Worm (Caenorhabditis elegans): ENCODE data around the gene F54C4.4.
A peak's percentile ranks its signal among the peaks of the same experiment; 100 is the strongest.

Gene F54C4.4

ce11 chrIII:89155-89554 is 2.0 kb upstream of the F54C4.4 start (continued):
- TF ChIP-seq ceh-88 (GFP tag; IDR thresholded peaks at IDR 0.05) = no peak
- TF ChIP-seq ztf-4 (tag; optimal IDR thresholded peaks at IDR 0.05) = no peak
- TF ChIP-seq hpl-2 (GFP tag; optimal IDR thresholded peaks at IDR 0.05) = no peak
- TF ChIP-seq nhr-28 (tag; optimal IDR thresholded peaks at IDR 0.05) = no peak
- TF ChIP-seq zag-1 (tag; optimal IDR thresholded peaks at IDR 0.05) = no peak
- TF ChIP-seq sup-37 (GFP tag; optimal IDR thresholded peaks at IDR 0.05) = no peak
- TF ChIP-seq lsy-2 (tag; optimal IDR thresholded peaks at IDR 0.05) = peak; percentile 31 to 50
- peak; percentile 15 to 56 for TF ChIP-seq lin-35 (GFP tag; optimal IDR thresholded peaks at IDR 0.05)
- no peak for TF ChIP-seq alr-1 (tag; optimal IDR thresholded peaks at IDR 0.05; ENCODE audit: borderline replicate concordance)
- no peak for TF ChIP-seq aha-1 (tag; optimal IDR thresholded peaks at IDR 0.05)
- TF ChIP-seq nhr-76 (tag; optimal IDR thresholded peaks at IDR 0.05) = no peak
- peak; percentile 42 for TF ChIP-seq lin-13 (GFP tag; optimal IDR thresholded peaks at IDR 0.05)
- no peak for TF ChIP-seq nhr-11 (tag; optimal IDR thresholded peaks at IDR 0.05)
- TF ChIP-seq nhr-47 (tag; optimal IDR thresholded peaks at IDR 0.05) = peak; percentile 70
- peak; percentile 54 for TF ChIP-seq nhr-20 (tag; optimal IDR thresholded peaks at IDR 0.05)
- no peak for TF ChIP-seq fkh-8 (tag; optimal IDR thresholded peaks at IDR 0.05)
- TF ChIP-seq efl-3 (GFP tag; optimal IDR thresholded peaks at IDR 0.05) = no peak
- peak; percentile 40 for TF ChIP-seq tbx-2 (tag; optimal IDR thresholded peaks at IDR 0.05)
- no peak for TF ChIP-seq Y116A8C.19 (tag; optimal IDR thresholded peaks at IDR 0.05; ENCODE audit: borderline replicate concordance)
- TF ChIP-seq hlh-17 (GFP tag; optimal IDR thresholded peaks at IDR 0.05; ENCODE audit: borderline replicate concordance) = no peak
- peak; percentile 26 for TF ChIP-seq irx-1 (tag; optimal IDR thresholded peaks at IDR 0.05)
- TF ChIP-seq vab-15 (tag; optimal IDR thresholded peaks at IDR 0.05) = no peak
- TF ChIP-seq nhr-85 (tag) = peak; percentile 68
- TF ChIP-seq fkh-4 (tag; optimal IDR thresholded peaks at IDR 0.05; ENCODE audit: borderline replicate concordance) = no peak
- TF ChIP-seq C34B4.2 (tag; optimal IDR thresholded peaks at IDR 0.05) = no peak
- TF ChIP-seq swsn-7 (tag; optimal IDR thresholded peaks at IDR 0.05) = peak; percentile 49
- TF ChIP-seq ceh-90 (tag; optimal IDR thresholded peaks at IDR 0.05) = no peak
- peak; percentile 81 for TF ChIP-seq aly-2 (tag; optimal IDR thresholded peaks at IDR 0.05)
- TF ChIP-seq tlp-1 (tag; optimal IDR thresholded peaks at IDR 0.05) = no peak
- TF ChIP-seq nhr-19 (GFP tag; conservative IDR thresholded peaks at IDR 0.05) = peak; percentile 59
- peak; percentile 43 for TF ChIP-seq ama-1 (optimal IDR thresholded peaks at IDR 0.05)
- peak; percentile 26 for TF ChIP-seq skn-1 (tag; optimal IDR thresholded peaks at IDR 0.05)
- peak; percentile 52 for TF ChIP-seq elt-2 (tag; optimal IDR thresholded peaks at IDR 0.05)
- no peak for TF ChIP-seq unc-62 (GFP tag; optimal IDR thresholded peaks at IDR 0.05)
- no peak for TF ChIP-seq unc-130 (tag; optimal IDR thresholded peaks at IDR 0.05)
- peak; percentile 42 for TF ChIP-seq nhr-77 (tag; optimal IDR thresholded peaks at IDR 0.05)
- TF ChIP-seq snpc-4 (tag; optimal IDR thresholded peaks at IDR 0.05) = no peak
- peak; percentile 5 for TF ChIP-seq C04F5.9 (tag; optimal IDR thresholded peaks at IDR 0.05)
- peak; percentile 2 for TF ChIP-seq lin-15B (tag; optimal IDR thresholded peaks at IDR 0.05)
- peak; percentile 38 for TF ChIP-seq lin-39 (tag; optimal IDR thresholded peaks at IDR 0.05)
- no peak for TF ChIP-seq ces-1 (GFP tag; optimal IDR thresholded peaks at IDR 0.05)
- TF ChIP-seq nhr-90 (tag; optimal IDR thresholded peaks at IDR 0.05; ENCODE audit: poor library complexity) = peak; percentile 73
- peak in 1 of 6 experiments; percentile 9 for TF ChIP-seq elt-3 (tag; optimal IDR thresholded peaks at IDR 0.05)
- no peak for TF ChIP-seq ets-5 (GFP tag; IDR thresholded peaks at IDR 0.05)
- peak; percentile 13 for TF ChIP-seq fos-1 (tag; optimal IDR thresholded peaks at IDR 0.05)
- TF ChIP-seq isw-1 (GFP tag; IDR thresholded peaks at IDR 0.05) = peak; percentile 2; the same call in 1 of the 2 replicates
- peak; percentile 4 for TF ChIP-seq C16A3.4 (tag; optimal IDR thresholded peaks at IDR 0.05)
- no peak for TF ChIP-seq sptf-1 (tag; optimal IDR thresholded peaks at IDR 0.05)
- TF ChIP-seq egl-27 (tag; optimal IDR thresholded peaks at IDR 0.05) = no peak
- peak; percentile 27 for TF ChIP-seq zip-4 (GFP tag; optimal IDR thresholded peaks at IDR 0.05)
- TF ChIP-seq jun-1 (tag; optimal IDR thresholded peaks at IDR 0.05) = peak; percentile 16
- TF ChIP-seq rnt-1 (tag; optimal IDR thresholded peaks at IDR 0.05) = peak; percentile 60
- no peak for TF ChIP-seq fkh-10 (GFP tag; optimal IDR thresholded peaks at IDR 0.05)
- no peak for TF ChIP-seq pqm-1 (tag; optimal IDR thresholded peaks at IDR 0.05)
- TF ChIP-seq nhr-84 (tag; optimal IDR thresholded peaks at IDR 0.05) = no peak
